Worm (Caenorhabditis elegans) whole organism, L4/young adult: ENCODE measurements around the gene W09H1.3.

Source experiments
- W03F9.2 ChIP-seq: fragments of 150-350 bp; optimal IDR thresholded peaks from 2 replicates; lab custom pipeline; 2014; ENCODE audit warnings: missing biosample characterization, missing genetic modification characterization
- dao-5 ChIP-seq: sonication (generic microtip); optimal IDR thresholded peaks from 2 replicates; lab custom pipeline; 2016; ENCODE audit warnings: missing genotype, missing genetic modification characterization, moderate library complexity, missing compliant biosample characterization
- him-1 ChIP-seq: sonication (generic microtip); optimal IDR thresholded peaks from 2 replicates; lab custom pipeline; 2016; ENCODE audit warnings: missing genotype, missing genetic modification reagents, missing genetic modification characterization, missing compliant biosample characterization

DNA sequence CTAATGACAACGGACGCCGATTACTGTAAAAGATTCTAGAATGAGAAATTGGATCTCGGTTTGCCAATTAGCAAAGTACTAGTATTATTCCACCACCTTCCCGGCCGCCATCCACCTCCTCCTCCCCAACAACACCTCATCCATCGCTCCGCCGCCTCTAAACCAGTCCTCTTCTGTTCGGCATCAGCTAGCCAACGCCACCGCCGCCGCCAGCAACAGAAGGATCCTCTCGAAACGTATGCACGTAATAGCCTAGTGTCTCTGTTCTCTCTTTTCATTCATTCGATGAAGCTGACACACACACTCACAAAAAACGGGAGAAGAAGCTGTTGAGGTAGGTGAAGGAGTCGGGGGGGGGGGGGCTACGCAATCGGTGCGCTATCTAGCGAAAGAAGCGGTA is 13.5 kb upstream of the W09H1.3 start:
- no peak for TF ChIP-seq W03F9.2 (tag; lab: Kevin White, UChicago)
- no peak for TF ChIP-seq him-1 (tag; lab: Kevin White, UChicago)
- TF ChIP-seq dao-5 (tag; lab: Kevin White, UChicago), result no peak
